Worm (Caenorhabditis elegans): ENCODE data around the gene Y46G5A.18.

- no peak for TF ChIP-seq F44E2.7 (GFP tag; IDR thresholded peaks at IDR 0.05)
- no peak for TF ChIP-seq skn-1 (tag; optimal IDR thresholded peaks at IDR 0.05)
- TF ChIP-seq pqm-1 (tag; optimal IDR thresholded peaks at IDR 0.05) = peak; percentile 82
- no peak for TF ChIP-seq zfp-2 (tag; optimal IDR thresholded peaks at IDR 0.05)
- no peak for TF ChIP-seq fkh-10 (GFP tag; optimal IDR thresholded peaks at IDR 0.05)
- TF ChIP-seq nhr-10 (tag; optimal IDR thresholded peaks at IDR 0.05) = no peak
- no peak for TF ChIP-seq F26F4.8 (GFP tag; conservative IDR thresholded peaks at IDR 0.05)
- TF ChIP-seq ama-1 (optimal IDR thresholded peaks at IDR 0.05) = no peak
- no peak for TF ChIP-seq nhr-237 (tag; optimal IDR thresholded peaks at IDR 0.05)
Observed at ce11 chrII:12816412-12817146, 11.5 kb upstream of the Y46G5A.18 start, which contains the start of gene acl-7.

Data from whole organism, L4 larva.